In the genomic region with DNA sequence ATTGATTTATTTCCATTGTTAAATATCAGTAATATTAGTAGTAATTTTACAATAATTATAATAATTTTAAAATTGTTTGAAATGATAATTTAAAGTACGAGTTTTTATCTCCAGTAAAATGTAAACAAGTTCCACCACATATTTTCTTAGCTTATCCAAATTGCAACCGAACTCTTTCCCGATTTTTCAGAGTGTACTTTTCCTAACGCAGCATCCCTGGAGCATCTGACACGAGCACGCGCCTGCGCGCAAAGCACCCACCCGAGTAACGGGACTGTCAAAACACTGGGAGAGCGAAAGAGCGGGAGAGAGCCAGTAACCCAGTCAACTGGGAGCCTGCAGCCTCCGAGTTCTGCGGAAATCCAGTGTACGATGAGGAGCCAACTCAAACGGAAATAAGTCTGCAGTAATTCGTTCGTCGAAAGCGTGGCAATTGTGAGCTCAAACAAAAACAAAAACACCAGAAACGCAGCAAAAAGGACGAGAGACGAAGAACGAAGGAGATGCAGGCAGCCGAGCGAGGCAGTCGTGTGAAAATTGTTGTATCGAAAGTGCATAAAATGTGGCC, we compare ENCODE assay signal across 1 fruit fly cellular context.
TF ChIP-seq lines count a peak whose summit lies in the region.

A gene (plus strand): TSS at position 365 of the 568 bp plus-strand sequence.

TF ChIP-seq in whole organism, embryonic, 481 proteins besides CTCF, POLR2A, EP300 and RAD21 (continued from another document):
- TF ChIP-seq cas (GFP tag; IDR thresholded peaks at IDR 0.05; lab: Robert Waterston, UW) (no peak), CG9932 (GFP tag; IDR thresholded peaks at IDR 0.05; lab: Robert Waterston, UW) (peak; percentile 41), repo (GFP tag; optimal IDR thresholded peaks at IDR 0.05; lab: Kevin White, UChicago) (no peak), pzg (GFP tag; optimal IDR thresholded peaks at IDR 0.05; lab: Kevin White, UChicago) (peak; percentile 27), D19A (tag; optimal IDR thresholded peaks at IDR 0.05; lab: Kevin White, UChicago) (no peak), h (optimal IDR thresholded peaks at IDR 0.05; lab: Kevin White, UChicago) (no peak), CG11456 (GFP tag; IDR thresholded peaks at IDR 0.05; lab: Robert Waterston, UW) (0 out of 3 replicates have a peak, but pooled peaks have one; percentile 7), sqz (GFP tag; optimal IDR thresholded peaks at IDR 0.05; lab: Kevin White, UChicago) (no peak), Hmx (GFP tag; optimal IDR thresholded peaks at IDR 0.05; lab: Kevin White, UChicago) (no peak), CG7928 (GFP tag; optimal IDR thresholded peaks at IDR 0.05; lab: Kevin White, UChicago) (peak; percentile 83), CG18599 (GFP tag; optimal IDR thresholded peaks at IDR 0.05; lab: Kevin White, UChicago) (peak; percentile 47), sima (GFP tag; optimal IDR thresholded peaks at IDR 0.05; lab: Kevin White, UChicago) (no peak), CG7556 (GFP tag; optimal IDR thresholded peaks at IDR 0.05; lab: Kevin White, UChicago) (no peak), lola (GFP tag; optimal IDR thresholded peaks at IDR 0.05; lab: Kevin White, UChicago) (no peak), gem (tag; optimal IDR thresholded peaks at IDR 0.05; lab: Kevin White, UChicago) (peak; percentile 34), HLH54F (GFP tag; optimal IDR thresholded peaks at IDR 0.05; lab: Kevin White, UChicago) (no peak), bcd (GFP tag; optimal IDR thresholded peaks at IDR 0.05; lab: Kevin White, UChicago) (peak; percentile 17), CG2678 (tag; optimal IDR thresholded peaks at IDR 0.05; lab: Kevin White, UChicago) (no peak), CG12391 (tag; optimal IDR thresholded peaks at IDR 0.05; lab: Kevin White, UChicago) (peak; percentile 19), lilli (GFP tag; optimal IDR thresholded peaks at IDR 0.05; lab: Kevin White, UChicago) (peak; percentile 29), CG1647 (GFP tag; optimal IDR thresholded peaks at IDR 0.05; lab: Kevin White, UChicago) (no peak), Ets97D (GFP tag; optimal IDR thresholded peaks at IDR 0.05; lab: Kevin White, UChicago) (no peak), CkIIα-i1 (GFP tag; IDR thresholded peaks at IDR 0.05; lab: Robert Waterston, UW) (no peak), Hr3 (GFP tag; optimal IDR thresholded peaks at IDR 0.05; lab: Kevin White, UChicago) (no peak), CG1602 (GFP tag; optimal IDR thresholded peaks at IDR 0.05; lab: Kevin White, UChicago) (no peak), CG7271 (tag; optimal IDR thresholded peaks at IDR 0.05; lab: Kevin White, UChicago) (no peak), ATbp (GFP tag; optimal IDR thresholded peaks at IDR 0.05; lab: Kevin White, UChicago) (no peak), Rfx (GFP tag; IDR thresholded peaks at IDR 0.05; lab: Robert Waterston, UW) (no peak; the same call in 1 of the 2 replicates), hb (GFP tag; IDR thresholded peaks at IDR 0.05; lab: Robert Waterston, UW; ENCODE audit: partially characterized antibody) (no peak), dm (GFP tag; optimal IDR thresholded peaks at IDR 0.05; lab: Kevin White, UChicago) (no peak), vfl (GFP tag; optimal IDR thresholded peaks at IDR 0.05; lab: Kevin White, UChicago) (no peak), ci (GFP tag; IDR thresholded peaks at IDR 0.05; lab: Robert Waterston, UW) (peak; percentile 27; the same call in 1 of the 3 replicates), CG18011 (GFP tag; optimal IDR thresholded peaks at IDR 0.05; lab: Kevin White, UChicago) (no peak), stwl (tag; optimal IDR thresholded peaks at IDR 0.05; lab: Kevin White, UChicago) (no peak), row (GFP tag; IDR thresholded peaks at IDR 0.05; lab: Robert Waterston, UW) (peak; percentile 60), CG11560 (tag; IDR thresholded peaks at IDR 0.05; lab: Robert Waterston, UW) (no peak), CG14710 (tag; optimal IDR thresholded peaks at IDR 0.05; lab: Kevin White, UChicago) (no peak), Fer3 (tag; optimal IDR thresholded peaks at IDR 0.05; lab: Kevin White, UChicago) (no peak), CG2875 (GFP tag; optimal IDR thresholded peaks at IDR 0.05; lab: Kevin White, UChicago) (no peak), crol (GFP tag; IDR thresholded peaks at IDR 0.05; lab: Robert Waterston, UW) (no peak), Hand (GFP tag; optimal IDR thresholded peaks at IDR 0.05; lab: Kevin White, UChicago) (peak; percentile 20), ftz-f1 (GFP tag; optimal IDR thresholded peaks at IDR 0.05; lab: Kevin White, UChicago) (no peak), slbo (GFP tag; IDR thresholded peaks at IDR 0.05; lab: Robert Waterston, UW) (peak; percentile 60; the same call in 1 of the 2 replicates), CG11696 (GFP tag; IDR thresholded peaks at IDR 0.05; lab: Robert Waterston, UW) (no peak), Mrtf (GFP tag; IDR thresholded peaks at IDR 0.05; lab: Robert Waterston, UW) (no peak), gcm2 (GFP tag; optimal IDR thresholded peaks at IDR 0.05; lab: Kevin White, UChicago) (no peak), CG6689 (GFP tag; IDR thresholded peaks at IDR 0.05; lab: Robert Waterston, UW) (no peak), CG6813 (GFP tag; optimal IDR thresholded peaks at IDR 0.05; lab: Kevin White, UChicago) (peak; percentile 16), CG10366 (GFP tag; IDR thresholded peaks at IDR 0.05; lab: Robert Waterston, UW) (peak; percentile 9; the same call in 1 of the 2 replicates), CG2120 (GFP tag; optimal IDR thresholded peaks at IDR 0.05; lab: Kevin White, UChicago) (peak; percentile 42), CG11247 (GFP tag; IDR thresholded peaks at IDR 0.05; lab: Robert Waterston, UW) (0 out of 2 replicates have a peak, but pooled peaks have one; percentile 9), bowl (GFP tag; IDR thresholded peaks at IDR 0.05; lab: Robert Waterston, UW) (0 out of 2 replicates have a peak, but pooled peaks have one; percentile 44), mld (GFP tag; IDR thresholded peaks at IDR 0.05; lab: Robert Waterston, UW; ENCODE audit: partially characterized antibody) (0 out of 3 replicates have a peak, but pooled peaks have one; percentile 28), Dp (GFP tag; optimal IDR thresholded peaks at IDR 0.05; lab: Kevin White, UChicago) (no peak), Rx (GFP tag; IDR thresholded peaks at IDR 0.05; lab: Robert Waterston, UW) (0 out of 2 replicates have a peak, but pooled peaks have one; percentile 11), CG12659 (GFP tag; optimal IDR thresholded peaks at IDR 0.05; lab: Kevin White, UChicago) (peak; percentile 10), CG30403 (GFP tag; optimal IDR thresholded peaks at IDR 0.05; lab: Kevin White, UChicago) (peak; percentile 13), CG13424 (tag; optimal IDR thresholded peaks at IDR 0.05; lab: Kevin White, UChicago) (no peak), nom (GFP tag; optimal IDR thresholded peaks at IDR 0.05; lab: Kevin White, UChicago) (no peak), dpn (GFP tag; optimal IDR thresholded peaks at IDR 0.05; lab: Kevin White, UChicago) (peak in 1 of 2 experiments; percentile 4), Hmr (GFP tag; optimal IDR thresholded peaks at IDR 0.05; lab: Kevin White, UChicago) (peak; percentile 18), CG16779 (GFP tag; IDR thresholded peaks at IDR 0.05; lab: Robert Waterston, UW) (peak; percentile 55; the same call in 1 of the 2 replicates), cwo (GFP tag; optimal IDR thresholded peaks at IDR 0.05; lab: Kevin White, UChicago) (no peak), CG7786 (GFP tag; optimal IDR thresholded peaks at IDR 0.05; lab: Kevin White, UChicago) (no peak), CG15011 (GFP tag; optimal IDR thresholded peaks at IDR 0.05; lab: Kevin White, UChicago) (no peak), Deaf1 (tag; optimal IDR thresholded peaks at IDR 0.05; lab: Kevin White, UChicago) (peak; percentile 64), E2f2 (GFP tag; IDR thresholded peaks at IDR 0.05; lab: Robert Waterston, UW) (no peak), zfh1 (GFP tag; IDR thresholded peaks at IDR 0.05; lab: Robert Waterston, UW) (no peak), Chrac-16 (GFP tag; optimal IDR thresholded peaks at IDR 0.05; lab: Kevin White, UChicago) (no peak), chinmo (GFP tag; IDR thresholded peaks at IDR 0.05; lab: Robert Waterston, UW; ENCODE audit: partially characterized antibody) (no peak), Atf6 (GFP tag; IDR thresholded peaks at IDR 0.05; lab: Robert Waterston, UW) (no peak), dati (GFP tag; IDR thresholded peaks at IDR 0.05; lab: Robert Waterston, UW) (no peak), CG6854 (GFP tag; optimal IDR thresholded peaks at IDR 0.05; lab: Kevin White, UChicago) (no peak), Meics (GFP tag; optimal IDR thresholded peaks at IDR 0.05; lab: Kevin White, UChicago) (peak; percentile 12), CG14014 (GFP tag; IDR thresholded peaks at IDR 0.05; lab: Robert Waterston, UW) (no peak), CG15514 (GFP tag; optimal IDR thresholded peaks at IDR 0.05; lab: Kevin White, UChicago) (peak; percentile 32), NFAT (GFP tag; IDR thresholded peaks at IDR 0.05; lab: Robert Waterston, UW) (peak; percentile 35; the same call in 1 of the 2 replicates), Bdp1 (GFP tag; optimal IDR thresholded peaks at IDR 0.05; lab: Kevin White, UChicago) (no peak), ranshi (GFP tag; IDR thresholded peaks at IDR 0.05; lab: Robert Waterston, UW) (0 out of 2 replicates have a peak, but pooled peaks have one; percentile 26), vvl (GFP tag; IDR thresholded peaks at IDR 0.05; lab: Robert Waterston, UW) (no peak), prd (optimal IDR thresholded peaks at IDR 0.05; lab: Kevin White, UChicago) (no peak), prd (GFP tag; IDR thresholded peaks at IDR 0.05; lab: Robert Waterston, UW) (0 out of 3 replicates have a peak, but pooled peaks have one; percentile 17), scrt (GFP tag; optimal IDR thresholded peaks at IDR 0.05; lab: Kevin White, UChicago) (peak; percentile 0), HHEX (GFP tag; optimal IDR thresholded peaks at IDR 0.05; lab: Kevin White, UChicago) (no peak), seq (GFP tag; IDR thresholded peaks at IDR 0.05; lab: Robert Waterston, UW) (peak; percentile 23; the same call in 1 of the 2 replicates), aop (GFP tag; IDR thresholded peaks at IDR 0.05; lab: Robert Waterston, UW) (no peak), psq (GFP tag; optimal IDR thresholded peaks at IDR 0.05; lab: Kevin White, UChicago) (no peak), Gug (GFP tag; IDR thresholded peaks at IDR 0.05; lab: Robert Waterston, UW) (peak; percentile 18; the same call in 1 of the 4 replicates), CG8281 (tag; optimal IDR thresholded peaks at IDR 0.05; lab: Kevin White, UChicago) (no peak), CG16863 (GFP tag; optimal IDR thresholded peaks at IDR 0.05; lab: Kevin White, UChicago) (no peak), CG4424 (GFP tag; optimal IDR thresholded peaks at IDR 0.05; lab: Kevin White, UChicago) (no peak), kah (GFP tag; optimal IDR thresholded peaks at IDR 0.05; lab: Kevin White, UChicago) (no peak), CG33557 (GFP tag; optimal IDR thresholded peaks at IDR 0.05; lab: Kevin White, UChicago) (no peak), CG7745 (tag; optimal IDR thresholded peaks at IDR 0.05; lab: Kevin White, UChicago) (no peak), CG10462 (GFP tag; optimal IDR thresholded peaks at IDR 0.05; lab: Kevin White, UChicago) (no peak), run (tag; optimal IDR thresholded peaks at IDR 0.05; lab: Kevin White, UChicago) (no peak), ewg (GFP tag; optimal IDR thresholded peaks at IDR 0.05; lab: Kevin White, UChicago) (peak; percentile 99)
